Fruit fly (Drosophila melanogaster): ENCODE measurements around the gene wap.

Gene wap

dm6 chrX:22455023-22455422 lies at the start of gene wap:
Gene wap (minus strand): TSS chrX:22455422.
- no peak for TF ChIP-seq noc (tag; optimal IDR thresholded peaks at IDR 0.05)

- TF ChIP-seq noc (tag; optimal IDR thresholded peaks at IDR 0.05), result no peak
Observed at dm6 chrX:22502225-22502624, 47.0 kb upstream of the wap start.

dm6 chrX:22499557-22499956 lies 44.3 kb upstream of the wap start:
- no peak for TF ChIP-seq noc (tag; optimal IDR thresholded peaks at IDR 0.05)

dm6 chrX:22491028-22491769 lies 36.0 kb upstream of the wap start:
- TF ChIP-seq noc (tag; optimal IDR thresholded peaks at IDR 0.05), result peak; percentile 84

- TF ChIP-seq noc (tag; optimal IDR thresholded peaks at IDR 0.05), result no peak
Observed at dm6 chrX:22490584-22490983, 35.4 kb upstream of the wap start.

dm6 chrX:22487667-22488593 lies 32.7 kb upstream of the wap start:
- TF ChIP-seq noc (tag; optimal IDR thresholded peaks at IDR 0.05), result peak; percentile 2

dm6 chrX:22486919-22487634 lies 31.9 kb upstream of the wap start:
- TF ChIP-seq noc (tag; optimal IDR thresholded peaks at IDR 0.05), result no peak

- TF ChIP-seq noc (tag; optimal IDR thresholded peaks at IDR 0.05), result no peak
Observed at dm6 chrX:22486487-22486886, 31.3 kb upstream of the wap start.

dm6 chrX:22481860-22482544 lies 26.8 kb upstream of the wap start, which contains the start of the genes Cp110 and CG12576:
Gene Cp110 (plus strand): TSS chrX:22482082.
Gene CG12576 (minus strand): TSS chrX:22482357.
- TF ChIP-seq noc (tag; optimal IDR thresholded peaks at IDR 0.05), result no peak

dm6 chrX:22481131-22481530 lies 25.9 kb upstream of the wap start:
- TF ChIP-seq noc (tag; optimal IDR thresholded peaks at IDR 0.05), result no peak

- TF ChIP-seq noc (tag; optimal IDR thresholded peaks at IDR 0.05), result no peak
Observed at dm6 chrX:22480612-22481011, 25.4 kb upstream of the wap start.

- TF ChIP-seq noc (tag; optimal IDR thresholded peaks at IDR 0.05), result no peak
Observed at dm6 chrX:22479207-22479820, 24.1 kb upstream of the wap start.

dm6 chrX:22477689-22478590 lies 22.7 kb upstream of the wap start:
- TF ChIP-seq noc (tag; optimal IDR thresholded peaks at IDR 0.05), result peak; percentile 44

dm6 chrX:22474881-22475280 lies 19.7 kb upstream of the wap start:
- no peak for TF ChIP-seq noc (tag; optimal IDR thresholded peaks at IDR 0.05)
